Fruit fly (Drosophila melanogaster) whole organism, prepupa: ENCODE results near the gene MED14.

ENCODE experiments used
- CG10631 ChIP-seq: fragments of 200-800 bp; sonication (Bioruptor generic); optimal IDR thresholded peaks from 2 replicates; lab custom pipeline; 2016; ENCODE audit warnings: missing biosample characterization, missing genetic modification characterization
- CG10669 ChIP-seq: fragments of 200-800 bp; sonication (Bioruptor generic); optimal IDR thresholded peaks from 3 replicates; lab custom pipeline; 2018; ENCODE audit warnings: missing biosample characterization, mild to moderate bottlenecking, missing genetic modification characterization, moderate library complexity
- CG11902 ChIP-seq: fragments of 200-800 bp; sonication (Bioruptor generic); optimal IDR thresholded peaks from 3 replicates; lab custom pipeline; 2016; ENCODE audit warnings: missing biosample characterization, missing genetic modification characterization
- CG15336 ChIP-seq: fragments of 200-800 bp; sonication (Bioruptor generic); IDR thresholded peaks from 2 replicates; pipeline ENCODE4 v1.3.6; 2022; ENCODE audit warnings: missing biosample characterization, missing genetic modification characterization
- CG1621 ChIP-seq: fragments of 200-800 bp; sonication (Bioruptor generic); optimal IDR thresholded peaks from 3 replicates; lab custom pipeline; 2018; ENCODE audit warnings: missing biosample characterization, mild to moderate bottlenecking, missing genetic modification characterization
- CG16779 ChIP-seq: fragments of 200-800 bp; sonication (Bioruptor generic); optimal IDR thresholded peaks from 3 replicates; lab custom pipeline; 2017; ENCODE audit warnings: missing biosample characterization, mild to moderate bottlenecking, missing genetic modification characterization
- CG31627 ChIP-seq: fragments of 200-800 bp; sonication (Bioruptor generic); optimal IDR thresholded peaks from 3 replicates; lab custom pipeline; 2016; ENCODE audit warnings: missing biosample characterization, missing genetic modification characterization
- CG32006 ChIP-seq: fragments of 200-800 bp; sonication (Bioruptor generic); optimal IDR thresholded peaks from 3 replicates; lab custom pipeline; 2017; ENCODE audit warnings: missing biosample characterization, mild to moderate bottlenecking, missing genetic modification characterization
- CG34406 ChIP-seq: fragments of 200-800 bp; sonication (Bioruptor generic); optimal IDR thresholded peaks from 3 replicates; lab custom pipeline; 2016; ENCODE audit warnings: missing biosample characterization, missing genetic modification characterization
- CG3919 ChIP-seq: fragments of 200-800 bp; sonication (Bioruptor generic); optimal IDR thresholded peaks from 3 replicates; lab custom pipeline; 2016; ENCODE audit warnings: missing biosample characterization, missing genetic modification characterization
- CG4318 ChIP-seq: fragments of 200-800 bp; sonication (Bioruptor generic); optimal IDR thresholded peaks from 3 replicates; lab custom pipeline; 2017; ENCODE audit warnings: missing biosample characterization, mild to moderate bottlenecking, missing genetic modification characterization
- CG6163 ChIP-seq: fragments of 200-800 bp; sonication (Bioruptor generic); IDR thresholded peaks from 3 replicates; pipeline ENCODE4 v1.3.6; 2022; ENCODE audit warnings: missing biosample characterization, missing genetic modification characterization
- CG6276 ChIP-seq: fragments of 200-800 bp; sonication (Bioruptor generic); optimal IDR thresholded peaks from 2 replicates; lab custom pipeline; 2017; ENCODE audit warnings: missing biosample characterization, mild to moderate bottlenecking, missing genetic modification characterization
- CG6792 ChIP-seq: fragments of 200-800 bp; sonication (Bioruptor generic); optimal IDR thresholded peaks from 3 replicates; lab custom pipeline; 2016; ENCODE audit warnings: missing biosample characterization, missing genetic modification characterization
- CG6854 ChIP-seq: fragments of 200-800 bp; sonication (Bioruptor generic); optimal IDR thresholded peaks from 2 replicates; lab custom pipeline; 2017; ENCODE audit warnings: missing biosample characterization, mild to moderate bottlenecking, missing genetic modification characterization
- CG7368 ChIP-seq: fragments of 200-800 bp; sonication (Bioruptor generic); optimal IDR thresholded peaks from 3 replicates; lab custom pipeline; 2016; ENCODE audit warnings: missing biosample characterization, missing genetic modification characterization
- CG8119 ChIP-seq: fragments of 200-800 bp; sonication (Bioruptor generic); IDR thresholded peaks from 3 replicates; pipeline ENCODE4 v1.3.6; 2022; ENCODE audit warnings: missing biosample characterization, missing genetic modification characterization
- CG8319 ChIP-seq: fragments of 200-800 bp; sonication (Bioruptor generic); optimal IDR thresholded peaks from 3 replicates; lab custom pipeline; 2016; ENCODE audit warnings: missing biosample characterization, missing genetic modification characterization
- CG8632 ChIP-seq: fragments of 200-800 bp; sonication (Bioruptor generic); optimal IDR thresholded peaks from 3 replicates; lab custom pipeline; 2016; ENCODE audit warnings: missing biosample characterization, missing genetic modification characterization
- Eip75B ChIP-seq: fragments of 200-800 bp; sonication (Bioruptor generic); optimal IDR thresholded peaks from 3 replicates; lab custom pipeline; 2016; ENCODE audit warnings: missing biosample characterization, missing genetic modification characterization
- Eip78C ChIP-seq: fragments of 200-800 bp; sonication (Bioruptor generic); peaks from one replicate; lab custom pipeline; 2016; ENCODE audit warnings: missing biosample characterization, missing genetic modification characterization
- Ets21C ChIP-seq: fragments of 200-800 bp; sonication (Bioruptor generic); optimal IDR thresholded peaks from 3 replicates; lab custom pipeline; 2016; ENCODE audit warnings: missing biosample characterization, missing genetic modification characterization
- Ets96B ChIP-seq: fragments of 200-800 bp; optimal IDR thresholded peaks from 2 replicates; lab custom pipeline; 2019; ENCODE audit warnings: missing biosample characterization, mild to moderate bottlenecking, missing genetic modification characterization, moderate library complexity
- Hr38 ChIP-seq: sonication (Bioruptor generic); optimal IDR thresholded peaks from 2 replicates; lab custom pipeline; 2016; ENCODE audit warnings: missing biosample characterization, missing genetic modification characterization
- Hr39 ChIP-seq: fragments of 200-800 bp; sonication (Bioruptor generic); optimal IDR thresholded peaks from 2 replicates; lab custom pipeline; 2016; ENCODE audit warnings: missing biosample characterization, missing genetic modification characterization
- Met ChIP-seq: fragments of 200-800 bp; sonication (Bioruptor generic); optimal IDR thresholded peaks from 3 replicates; lab custom pipeline; 2016; ENCODE audit warnings: missing biosample characterization, missing genetic modification characterization
- OdsH ChIP-seq: fragments of 200-800 bp; sonication (Bioruptor generic); optimal IDR thresholded peaks from 3 replicates; lab custom pipeline; 2016; ENCODE audit warnings: missing biosample characterization, missing genetic modification characterization
- Smox ChIP-seq: fragments of 200-800 bp; sonication (Bioruptor generic); optimal IDR thresholded peaks from 3 replicates; lab custom pipeline; 2016; ENCODE audit warnings: missing biosample characterization, missing genetic modification characterization
- Sox102F ChIP-seq: fragments of 200-800 bp; sonication (Bioruptor generic); optimal IDR thresholded peaks from 2 replicates; lab custom pipeline; 2016; ENCODE audit warnings: missing biosample characterization, mild to moderate bottlenecking, missing genetic modification characterization
- achi ChIP-seq: fragments of 200-800 bp; sonication (Bioruptor generic); optimal IDR thresholded peaks from 3 replicates; lab custom pipeline; 2016; ENCODE audit warnings: missing biosample characterization, missing genetic modification characterization
- acj6 ChIP-seq: fragments of 200-800 bp; sonication (Bioruptor generic); optimal IDR thresholded peaks from 3 replicates; lab custom pipeline; 2016; ENCODE audit warnings: missing biosample characterization, missing genetic modification characterization
- cyc ChIP-seq: fragments of 200-800 bp; sonication (Bioruptor generic); optimal IDR thresholded peaks from 3 replicates; lab custom pipeline; 2016; ENCODE audit warnings: missing biosample characterization, missing genetic modification characterization
- dac ChIP-seq: fragments of 200-800 bp; sonication (Bioruptor generic); optimal IDR thresholded peaks from 2 replicates; lab custom pipeline; 2017; ENCODE audit warnings: missing biosample characterization, mild to moderate bottlenecking, missing genetic modification characterization
- dsx ChIP-seq: fragments of 200-800 bp; optimal IDR thresholded peaks from 3 replicates; lab custom pipeline; 2019; ENCODE audit warnings: missing biosample characterization, mild to moderate bottlenecking, missing genetic modification characterization, moderate library complexity; ENCODE audit not compliant: poor library complexity, severe bottlenecking
- eg ChIP-seq: fragments of 200-800 bp; sonication (Bioruptor generic); IDR thresholded peaks from 3 replicates; pipeline ENCODE4 v1.3.6; 2022; ENCODE audit warnings: missing biosample characterization, missing genetic modification characterization
- esn ChIP-seq: fragments of 200-800 bp; sonication (Bioruptor generic); optimal IDR thresholded peaks from 2 replicates; lab custom pipeline; 2016; ENCODE audit warnings: missing biosample characterization, mild to moderate bottlenecking, missing genetic modification characterization, moderate library complexity
- fd59A ChIP-seq: fragments of 200-800 bp; sonication (Bioruptor generic); optimal IDR thresholded peaks from 2 replicates; lab custom pipeline; 2017; ENCODE audit warnings: missing biosample characterization, mild to moderate bottlenecking, missing genetic modification characterization, missing genetic modification reagents
- fd85E ChIP-seq: fragments of 200-800 bp; sonication (Bioruptor generic); optimal IDR thresholded peaks from 3 replicates; lab custom pipeline; 2016; ENCODE audit warnings: missing biosample characterization, missing genetic modification characterization
- lz ChIP-seq: fragments of 200-800 bp; sonication (Bioruptor generic); optimal IDR thresholded peaks from 3 replicates; lab custom pipeline; 2016; ENCODE audit warnings: missing biosample characterization, missing genetic modification characterization
- net ChIP-seq: fragments of 200-800 bp; sonication (Bioruptor generic); optimal IDR thresholded peaks from 3 replicates; lab custom pipeline; 2016; ENCODE audit warnings: missing biosample characterization, missing genetic modification characterization
- pdm3 ChIP-seq: fragments of 200-800 bp; sonication (Bioruptor generic); optimal IDR thresholded peaks from 3 replicates; lab custom pipeline; 2016; ENCODE audit warnings: missing biosample characterization, missing genetic modification characterization
- salr ChIP-seq, 2 experiments: fragments of 200-800 bp; sonication (Bioruptor generic); optimal IDR thresholded peaks; 3 replicates each; lab custom pipeline; 2016 to 2018; ENCODE audit warnings: missing biosample characterization in 2 of 2, missing genetic modification characterization in 2 of 2, mild to moderate bottlenecking in 1 of 2
- spab ChIP-seq: fragments of 200-800 bp; sonication (Bioruptor generic); optimal IDR thresholded peaks from 2 replicates; lab custom pipeline; 2017; ENCODE audit warnings: missing biosample characterization, mild to moderate bottlenecking, missing genetic modification characterization, missing genetic modification reagents
- ss ChIP-seq, 2 experiments: fragments of 200-800 bp; sonication (Bioruptor generic); optimal IDR thresholded peaks; 2 replicates in 1 of 2; 3 replicates in 1 of 2; lab custom pipeline; 2017 to 2018; ENCODE audit warnings: mild to moderate bottlenecking in 2 of 2, missing biosample characterization in 2 of 2, missing genetic modification characterization in 2 of 2, moderate library complexity in 1 of 2
- svp ChIP-seq: fragments of 200-800 bp; sonication (Bioruptor generic); peaks from one replicate; lab custom pipeline; 2016; ENCODE audit warnings: missing biosample characterization, missing genetic modification characterization
- topi ChIP-seq: fragments of 200-800 bp; sonication (Bioruptor generic); optimal IDR thresholded peaks from 3 replicates; lab custom pipeline; 2016; ENCODE audit warnings: missing biosample characterization, missing genetic modification characterization

The MED14 gene

DNA sequence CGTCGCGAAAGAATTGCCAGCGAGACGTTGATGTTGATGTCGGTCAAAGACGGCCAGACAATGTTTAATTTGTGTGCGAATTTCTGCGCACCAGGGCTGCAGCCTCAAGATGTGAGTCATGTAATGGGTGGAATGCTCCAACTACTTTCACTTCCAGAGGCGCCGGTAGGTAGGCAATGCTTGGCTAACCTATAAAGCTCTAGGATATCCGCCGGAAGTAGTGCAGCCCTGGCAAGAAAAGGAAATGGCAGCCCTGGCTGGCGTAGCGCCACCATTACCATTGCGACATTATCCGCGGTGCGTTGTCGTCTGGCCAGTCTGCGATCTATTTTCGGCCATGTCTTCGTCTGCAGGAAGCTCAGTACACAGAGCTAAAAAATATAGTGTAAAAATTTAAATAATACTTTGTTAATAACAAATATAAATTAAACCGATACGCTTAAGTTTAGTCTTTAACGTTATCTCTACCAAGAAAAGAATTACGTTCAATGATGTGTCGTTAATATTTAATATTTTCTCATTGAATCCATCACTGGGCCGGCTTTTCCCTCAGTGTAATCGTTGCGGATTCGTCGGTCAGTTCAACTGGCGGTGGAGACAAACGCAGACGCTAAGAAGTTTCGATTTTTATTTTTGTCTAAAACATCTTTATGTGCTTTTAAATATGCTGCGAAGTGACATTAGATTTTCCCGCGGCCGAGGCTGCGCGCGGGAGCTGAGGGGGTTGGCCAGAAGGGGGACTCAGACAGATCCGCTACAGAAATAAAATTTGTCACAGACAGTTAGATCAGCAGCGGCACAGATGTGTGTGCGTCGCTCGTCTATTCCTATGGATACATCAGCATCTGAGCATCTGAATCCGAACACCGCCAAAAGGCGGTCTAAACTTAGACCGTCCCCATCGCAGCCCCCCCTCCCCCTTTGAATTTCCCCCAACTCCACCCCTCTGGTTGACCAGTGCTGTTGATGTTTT lies 18.9 kb downstream of the MED14 start (continued):
- TF ChIP-seq CG3919 (GFP tag; lab: Kevin White, UChicago) (peak; percentile 80), dac (GFP tag; lab: Kevin White, UChicago) (peak; percentile 83), dsx (GFP tag; lab: Kevin White, UChicago) (peak; percentile 41), CG7368 (GFP tag; lab: Kevin White, UChicago) (peak; percentile 71), CG6276 (GFP tag; lab: Kevin White, UChicago) (peak; percentile 89), CG4318 (GFP tag; lab: Kevin White, UChicago) (peak; percentile 73), CG15336 (GFP tag; lab: Robert Waterston, UW) (peak; percentile 90), CG6163 (GFP tag; lab: Robert Waterston, UW) (peak; percentile 89), CG16779 (tag; lab: Kevin White, UChicago) (peak; percentile 65), CG1621 (tag; lab: Kevin White, UChicago) (peak; percentile 39), CG6854 (GFP tag; lab: Kevin White, UChicago) (peak; percentile 84), fd85E (no peak), CG8119 (peak; percentile 85; the same call in 2 of the 3 replicates), CG32006 (GFP tag; lab: Kevin White, UChicago) (peak; percentile 86), net (GFP tag; lab: Kevin White, UChicago) (peak; percentile 80), cyc (peak; percentile 51), fd59A (GFP tag; lab: Kevin White, UChicago) (peak; percentile 33), CG6792 (GFP tag; lab: Kevin White, UChicago) (peak; percentile 47), Smox (GFP tag; lab: Kevin White, UChicago) (peak; percentile 47), Hr39 (GFP tag; lab: Kevin White, UChicago) (peak; percentile 62), topi (peak; percentile 48), lz (GFP tag; lab: Kevin White, UChicago) (peak; percentile 39), ss (GFP tag; optimal IDR thresholded peaks at IDR 0.05; lab: Kevin White, UChicago) (peak; percentile 44 to 64), Hr38 (GFP tag; lab: Kevin White, UChicago) (peak; percentile 45), CG8319 (GFP tag; lab: Kevin White, UChicago) (peak; percentile 0), eg (peak; percentile 96), Sox102F (GFP tag; lab: Kevin White, UChicago) (peak; percentile 60), Ets21C (GFP tag; lab: Kevin White, UChicago) (no peak), pdm3 (GFP tag; lab: Kevin White, UChicago) (peak; percentile 69), CG31627 (GFP tag; lab: Kevin White, UChicago) (peak; percentile 30), CG11902 (GFP tag; lab: Kevin White, UChicago) (no peak), CG8632 (GFP tag; lab: Kevin White, UChicago) (no peak), svp (GFP tag; lab: Kevin White, UChicago) (peak; percentile 67), CG10631 (peak; percentile 52), Eip75B (peak; percentile 50)

DNA sequence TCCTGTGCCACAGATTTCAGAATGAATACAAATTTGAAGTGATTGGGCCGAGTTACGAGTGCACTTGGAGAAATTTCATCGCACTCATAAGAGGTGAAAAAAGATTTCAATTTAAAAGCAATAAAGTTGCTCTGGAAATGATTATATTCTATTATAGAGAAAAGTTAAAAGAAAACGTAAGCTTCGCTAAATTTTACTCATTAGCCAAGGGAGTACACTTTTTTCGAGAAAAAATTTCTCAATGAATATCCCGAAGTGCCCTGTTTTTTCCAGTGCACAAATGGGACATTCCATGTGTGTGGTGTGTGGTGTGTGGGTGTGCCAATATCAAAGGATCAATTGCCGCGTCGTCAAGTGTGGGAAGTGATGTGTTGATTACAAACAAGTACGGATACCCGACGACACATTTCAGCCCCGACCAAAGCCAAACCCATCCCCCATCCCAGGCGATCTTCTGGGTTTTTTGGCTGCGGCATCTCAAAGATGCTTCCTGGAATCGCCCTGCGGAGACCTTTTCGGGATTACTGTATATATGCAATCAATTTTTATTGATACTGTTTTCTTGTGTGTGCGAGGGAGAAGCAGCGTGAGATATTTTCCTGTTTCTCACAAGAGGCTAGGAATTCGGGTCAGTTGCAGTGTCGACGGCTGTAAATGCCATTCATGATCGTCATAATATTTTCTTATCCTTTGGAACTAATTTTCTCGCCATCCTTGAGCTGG lies 20.7 kb downstream of the MED14 start:
- no peak for TF ChIP-seq CG6854 (GFP tag; lab: Kevin White, UChicago)
- no peak for TF ChIP-seq CG10669 (GFP tag; lab: Kevin White, UChicago)
- no peak for TF ChIP-seq spab (GFP tag; lab: Kevin White, UChicago)
- TF ChIP-seq Ets96B (tag; lab: Kevin White, UChicago) = no peak
- peak; percentile 17 for TF ChIP-seq CG34406
- TF ChIP-seq salr (GFP tag; optimal IDR thresholded peaks at IDR 0.05; lab: Kevin White, UChicago) = no peak
- TF ChIP-seq eg = no peak
- TF ChIP-seq Smox (GFP tag; lab: Kevin White, UChicago) = peak; percentile 20
- TF ChIP-seq achi (GFP tag; lab: Kevin White, UChicago) = peak; percentile 16
- no peak for TF ChIP-seq acj6
- TF ChIP-seq CG31627 (GFP tag; lab: Kevin White, UChicago) = peak; percentile 30
- TF ChIP-seq CG6163 (GFP tag; lab: Robert Waterston, UW) = 0 out of 3 replicates have a peak, but pooled peaks have one; percentile 16
- TF ChIP-seq topi = peak; percentile 39
- peak; percentile 23 for TF ChIP-seq Hr39 (GFP tag; lab: Kevin White, UChicago)
- peak; percentile 41 for TF ChIP-seq esn (GFP tag; lab: Kevin White, UChicago)
- peak; percentile 3 for TF ChIP-seq Eip75B
- no peak for TF ChIP-seq CG8632 (GFP tag; lab: Kevin White, UChicago)
- peak; percentile 48 for TF ChIP-seq Met
- peak; percentile 82 for TF ChIP-seq Eip78C
- no peak for TF ChIP-seq CG11902 (GFP tag; lab: Kevin White, UChicago)
- TF ChIP-seq OdsH (GFP tag; lab: Kevin White, UChicago) = peak; percentile 25
- TF ChIP-seq Ets21C (GFP tag; lab: Kevin White, UChicago) = peak; percentile 16
- peak; percentile 15 for TF ChIP-seq CG10631
